Fruit fly (Drosophila melanogaster) S2 (cell line): Measurements from ENCODE around the gene Prx6a.

Experiments
- CG8478 ChIP-seq: fragments of >200 bp; optimal IDR thresholded peaks from 2 replicates; lab custom pipeline; 2018
- CTCF ChIP-seq, 2 experiments: fragments of >200 bp; optimal IDR thresholded peaks; 2 replicates each; lab custom pipeline; 2018

DNA sequence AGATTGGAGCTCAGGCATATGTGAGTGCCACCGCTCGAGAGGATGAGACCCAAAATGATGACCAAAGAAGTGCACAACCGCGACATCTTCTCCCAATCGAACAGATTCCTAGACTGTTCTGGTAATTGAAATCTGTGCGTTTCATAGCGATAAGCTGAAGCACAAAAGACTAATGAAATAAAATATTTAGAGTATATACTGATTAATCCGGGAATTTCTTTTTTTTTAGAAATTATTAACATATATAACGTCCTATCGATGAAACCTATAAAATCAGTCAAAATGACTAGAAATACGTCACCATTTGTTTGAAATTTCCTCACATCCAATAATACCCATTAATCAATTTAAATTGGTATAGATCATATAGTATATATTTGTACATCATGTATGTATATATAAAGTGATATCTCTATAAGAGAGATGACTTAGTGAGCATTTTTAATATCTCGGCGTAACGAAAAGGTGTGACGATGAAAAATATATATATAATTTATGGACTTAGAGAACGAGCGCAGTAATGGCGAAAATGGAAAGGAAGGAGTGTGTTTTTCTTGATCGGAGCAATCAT lies 30.8 kb downstream of the Prx6a start, which contains the start of the genes CG3117 and CG2983:
- TF ChIP-seq CG8478 = no peak
- TF ChIP-seq CTCF (optimal IDR thresholded peaks at IDR 0.05; lab: Kevin White, UChicago) = no peak
